Worm (Caenorhabditis elegans): ENCODE measurements around the gene pfkb-1.2.

pfkb-1.2 gene

ce11 chrIV:5949964-5950363 is 8.2 kb downstream of the pfkb-1.2 start:
- TF ChIP-seq daf-19 (GFP tag; conservative IDR thresholded peaks at IDR 0.05) (no peak), ztf-11 (tag; optimal IDR thresholded peaks at IDR 0.05) (no peak), madf-5 (GFP tag; IDR thresholded peaks at IDR 0.05) (no peak), aly-2 (tag; optimal IDR thresholded peaks at IDR 0.05) (no peak), ZK546.5 (tag; optimal IDR thresholded peaks at IDR 0.05) (no peak), R02D3.7 (tag; optimal IDR thresholded peaks at IDR 0.05) (no peak), arid-1 (GFP tag; conservative IDR thresholded peaks at IDR 0.05) (no peak), nhr-10 (tag; optimal IDR thresholded peaks at IDR 0.05) (no peak), F49E8.2 (tag; optimal IDR thresholded peaks at IDR 0.05; ENCODE audit: borderline replicate concordance) (peak; percentile 53), nhr-48 (tag; optimal IDR thresholded peaks at IDR 0.05) (no peak), duxl-1 (tag; optimal IDR thresholded peaks at IDR 0.05; ENCODE audit: poor library complexity) (no peak), nhr-102 (tag; optimal IDR thresholded peaks at IDR 0.05) (no peak), snpc-1.2 (GFP tag; IDR thresholded peaks at IDR 0.05) (peak; percentile 35; the same call in 1 of the 2 replicates), egl-43 (GFP tag; IDR thresholded peaks at IDR 0.05) (no peak), hif-1 (tag; optimal IDR thresholded peaks at IDR 0.05) (no peak), hlh-11 (tag; optimal IDR thresholded peaks at IDR 0.05) (no peak), zfp-2 (tag; optimal IDR thresholded peaks at IDR 0.05) (no peak)

ce11 chrIV:5952966-5953365 is 11.2 kb downstream of the pfkb-1.2 start:
- TF ChIP-seq hmg-1.1 (GFP tag; IDR thresholded peaks at IDR 0.05) (peak; percentile 54; the same call in 1 of the 2 replicates), ZK337.2 (GFP tag; IDR thresholded peaks at IDR 0.05) (no peak), ces-1 (GFP tag; optimal IDR thresholded peaks at IDR 0.05) (peak; percentile 82), lsy-2 (tag; optimal IDR thresholded peaks at IDR 0.05) (peak; percentile 15 to 69), fkh-10 (GFP tag; optimal IDR thresholded peaks at IDR 0.05) (peak; percentile 39), mep-1 (tag; optimal IDR thresholded peaks at IDR 0.05) (peak; percentile 56), zag-1 (tag; optimal IDR thresholded peaks at IDR 0.05) (no peak), rbr-2 (tag; optimal IDR thresholded peaks at IDR 0.05) (peak; percentile 47), unc-62 (GFP tag; optimal IDR thresholded peaks at IDR 0.05 in 1 of 2) (peak in 1 of 2 experiments; percentile 68), unc-62 (tag; optimal IDR thresholded peaks at IDR 0.05) (no peak), ctbp-1 (GFP tag; IDR thresholded peaks at IDR 0.05) (0 out of 2 replicates have a peak, but pooled peaks have one; percentile 46), F37D6.2 (tag; optimal IDR thresholded peaks at IDR 0.05) (peak; percentile 46), nhr-6 (tag; optimal IDR thresholded peaks at IDR 0.05) (no peak), egl-27 (tag; optimal IDR thresholded peaks at IDR 0.05) (no peak), mdl-1 (tag; optimal IDR thresholded peaks at IDR 0.05) (peak in 1 of 2 experiments; percentile 7), hlh-30 (tag; optimal IDR thresholded peaks at IDR 0.05; ENCODE audit: insufficient read depth) (peak; percentile 27)

ce11 chrIV:5954743-5955142 is 13.0 kb downstream of the pfkb-1.2 start:
- TF ChIP-seq dmd-9 (GFP tag; IDR thresholded peaks at IDR 0.05) (no peak), unc-62 (GFP tag; optimal IDR thresholded peaks at IDR 0.05 in 1 of 2) (peak in 1 of 2 experiments; percentile 46), unc-62 (tag; optimal IDR thresholded peaks at IDR 0.05) (no peak)

- peak; percentile 60; the same call in 1 of the 2 replicates for TF ChIP-seq hmg-1.1 (GFP tag; IDR thresholded peaks at IDR 0.05)
- peak; percentile 3 for TF ChIP-seq mep-1 (tag; optimal IDR thresholded peaks at IDR 0.05)
- TF ChIP-seq ceh-28 (tag; optimal IDR thresholded peaks at IDR 0.05), result no peak
- no peak for TF ChIP-seq F49E8.2 (tag; optimal IDR thresholded peaks at IDR 0.05; ENCODE audit: borderline replicate concordance)
- TF ChIP-seq aha-1 (tag), result peak; percentile 98
- no peak for TF ChIP-seq ztf-7 (tag; optimal IDR thresholded peaks at IDR 0.05)
- TF ChIP-seq unc-62 (GFP tag; optimal IDR thresholded peaks at IDR 0.05 in 1 of 2), result peak in 1 of 2 experiments; percentile 90
- no peak for TF ChIP-seq unc-62 (tag; optimal IDR thresholded peaks at IDR 0.05)
- no peak for TF ChIP-seq Y75B8A.6 (GFP tag; IDR thresholded peaks at IDR 0.05)
- TF ChIP-seq set-16 (GFP tag; IDR thresholded peaks at IDR 0.05), result peak; percentile 21; the same call in 1 of the 2 replicates
- TF ChIP-seq pha-4 (GFP tag; IDR thresholded peaks at IDR 0.05), result no peak
- no peak for TF ChIP-seq pha-4 (tag; optimal IDR thresholded peaks at IDR 0.05)
- TF ChIP-seq unc-130 (GFP tag; optimal IDR thresholded peaks at IDR 0.05), result no peak
- peak in 1 of 2 experiments; percentile 30 for TF ChIP-seq lsy-2 (tag; optimal IDR thresholded peaks at IDR 0.05)
- TF ChIP-seq duxl-1 (tag; optimal IDR thresholded peaks at IDR 0.05; ENCODE audit: poor library complexity), result no peak
- TF ChIP-seq F37D6.2 (tag; optimal IDR thresholded peaks at IDR 0.05), result peak; percentile 17
- TF ChIP-seq dmd-8 (GFP tag; IDR thresholded peaks at IDR 0.05), result 0 out of 2 replicates have a peak, but pooled peaks have one; percentile 28
- peak; percentile 38 for TF ChIP-seq rbr-2 (tag; optimal IDR thresholded peaks at IDR 0.05)
- no peak for TF ChIP-seq sdz-12 (GFP tag; optimal IDR thresholded peaks at IDR 0.05)
Measured at ce11 chrIV:5959951-5960350, 18.2 kb downstream of the pfkb-1.2 start.

Measured in whole organism, L4 larva.